Fruit fly (Drosophila melanogaster): ENCODE measurements around the gene Pyroxd1.

Pyroxd1 gene

dm6 chr2L:20091094-20091679, at the start of gene Pyroxd1, which contains the start of gene CG10747:
TSS of gene Pyroxd1 (plus strand) at chr2L:20091435.
TSS of gene CG10747 (minus strand) at chr2L:20091348.
- TF ChIP-seq insv (optimal IDR thresholded peaks at IDR 0.05): no peak
- TF ChIP-seq ttk (optimal IDR thresholded peaks at IDR 0.05): no peak
- TF ChIP-seq Sin3A (optimal IDR thresholded peaks at IDR 0.05): no peak

DNA sequence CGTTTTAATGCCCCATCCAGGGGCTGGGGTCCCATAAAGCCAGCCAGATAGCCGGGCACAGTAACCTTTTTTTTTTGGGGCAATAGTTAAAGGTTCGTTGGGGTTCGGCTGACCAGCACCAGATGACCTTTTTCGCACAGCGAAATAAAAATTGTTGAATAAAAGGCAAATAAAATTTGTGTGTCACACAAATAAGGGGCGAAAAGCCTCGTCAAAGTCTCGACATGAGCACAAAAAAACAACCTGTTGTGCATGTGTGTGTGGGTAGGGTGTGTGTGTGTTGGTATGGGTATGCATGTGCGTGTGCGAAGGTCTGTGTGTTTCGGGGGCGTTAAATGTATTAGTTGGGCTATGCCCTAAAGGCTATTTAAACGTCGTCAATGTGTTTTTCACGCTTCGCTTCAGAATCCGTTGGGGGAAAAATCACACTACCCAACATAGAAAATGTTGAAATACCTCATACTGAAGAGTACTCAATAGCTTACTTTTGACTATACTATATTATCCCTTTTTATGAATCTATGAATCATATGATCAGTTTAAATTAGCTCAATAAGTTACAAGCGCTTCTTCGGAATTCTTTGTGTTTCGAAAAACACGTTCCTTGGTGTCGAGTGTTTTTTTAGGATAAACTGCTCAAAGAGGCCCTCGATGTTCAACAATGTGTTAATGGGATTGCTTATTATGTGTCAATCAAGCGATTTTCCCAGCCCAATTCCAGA, 39.9 kb upstream of the Pyroxd1 start:
- TF ChIP-seq Sin3A (optimal IDR thresholded peaks at IDR 0.05): no peak
- no peak for TF ChIP-seq psq (optimal IDR thresholded peaks at IDR 0.05)
- TF ChIP-seq h (optimal IDR thresholded peaks at IDR 0.05): no peak
- no peak for TF ChIP-seq ttk (optimal IDR thresholded peaks at IDR 0.05)
- TF ChIP-seq Myc (optimal IDR thresholded peaks at IDR 0.05): no peak
- TF ChIP-seq insv (optimal IDR thresholded peaks at IDR 0.05): no peak

dm6 chr2L:20057391-20057790, 33.8 kb upstream of the Pyroxd1 start:
- TF ChIP-seq ttk (optimal IDR thresholded peaks at IDR 0.05) (no peak), Sin3A (optimal IDR thresholded peaks at IDR 0.05) (no peak)

dm6 chr2L:20061018-20061657, 30.1 kb upstream of the Pyroxd1 start, which contains the start of the genes barr and lok:
TSS of gene barr (minus strand) at chr2L:20061370.
TSS of gene lok (plus strand) at chr2L:20061422.
- TF ChIP-seq Sin3A (optimal IDR thresholded peaks at IDR 0.05) (no peak), insv (optimal IDR thresholded peaks at IDR 0.05) (no peak), h (optimal IDR thresholded peaks at IDR 0.05) (no peak), ttk (optimal IDR thresholded peaks at IDR 0.05) (no peak)

DNA sequence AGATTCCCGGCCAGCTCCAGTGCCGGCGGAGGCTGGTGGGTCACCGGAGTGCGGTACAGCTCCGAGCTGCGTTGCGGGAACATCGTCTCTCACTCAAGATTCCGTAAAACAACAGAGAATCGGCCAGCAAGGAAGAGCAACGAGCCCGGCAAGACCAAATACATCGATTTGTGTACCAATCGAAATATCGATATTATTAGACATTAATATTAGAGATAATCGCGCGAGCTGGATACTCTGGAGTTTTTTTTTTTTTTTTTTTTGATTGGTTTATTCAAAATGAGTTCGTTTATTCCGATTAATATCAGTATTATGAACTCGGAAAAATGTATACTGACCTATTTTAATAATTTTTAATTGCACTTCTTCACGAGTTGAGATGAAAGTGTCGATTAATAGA, 25.7 kb upstream of the Pyroxd1 start, which contains the start of gene vls:
Gene vls (minus strand): TSS at position 164 of the 400 bp plus-strand sequence.
- TF ChIP-seq psq (optimal IDR thresholded peaks at IDR 0.05): no peak
- TF ChIP-seq Sin3A (optimal IDR thresholded peaks at IDR 0.05): no peak
- no peak for TF ChIP-seq Myc (optimal IDR thresholded peaks at IDR 0.05)
- no peak for TF ChIP-seq insv (optimal IDR thresholded peaks at IDR 0.05)
- TF ChIP-seq ttk (optimal IDR thresholded peaks at IDR 0.05): no peak
- TF ChIP-seq h (optimal IDR thresholded peaks at IDR 0.05): no peak

dm6 chr2L:20066233-20066650, 25.0 kb upstream of the Pyroxd1 start, which contains the start of gene bwa:
TSS of gene bwa (plus strand) at chr2L:20066391.
- no peak for TF ChIP-seq ttk (optimal IDR thresholded peaks at IDR 0.05)
- TF ChIP-seq h (optimal IDR thresholded peaks at IDR 0.05): no peak
- TF ChIP-seq Sin3A (optimal IDR thresholded peaks at IDR 0.05): no peak
- no peak for TF ChIP-seq psq (optimal IDR thresholded peaks at IDR 0.05)
- no peak for TF ChIP-seq Myc (optimal IDR thresholded peaks at IDR 0.05)
- TF ChIP-seq insv (optimal IDR thresholded peaks at IDR 0.05): no peak

DNA sequence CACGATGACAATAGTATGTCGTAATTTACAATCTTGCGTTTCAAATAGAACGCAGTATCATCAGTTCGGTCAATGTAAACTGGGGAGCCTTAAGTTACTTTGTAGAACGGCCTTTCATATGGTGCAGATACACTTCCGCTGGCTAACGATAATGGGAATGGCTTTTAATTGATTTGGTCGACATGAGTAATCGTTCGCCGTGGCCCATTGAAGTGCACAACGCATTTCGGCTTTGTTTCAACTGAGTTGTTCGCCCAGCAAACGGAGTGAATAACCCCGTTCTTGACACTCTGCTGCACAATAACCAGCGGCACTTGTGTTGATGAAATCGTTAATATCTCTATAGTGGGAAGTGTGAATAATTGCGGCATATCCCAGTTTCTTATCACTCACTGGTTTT, 23.3 kb upstream of the Pyroxd1 start:
- TF ChIP-seq ttk (optimal IDR thresholded peaks at IDR 0.05) (no peak), h (optimal IDR thresholded peaks at IDR 0.05) (no peak), psq (optimal IDR thresholded peaks at IDR 0.05) (no peak), insv (optimal IDR thresholded peaks at IDR 0.05) (no peak), Myc (optimal IDR thresholded peaks at IDR 0.05) (no peak), Sin3A (optimal IDR thresholded peaks at IDR 0.05) (no peak)

dm6 chr2L:20069158-20070016, 21.8 kb upstream of the Pyroxd1 start:
- no peak for TF ChIP-seq ttk (optimal IDR thresholded peaks at IDR 0.05)
- no peak for TF ChIP-seq Sin3A (optimal IDR thresholded peaks at IDR 0.05)
- no peak for TF ChIP-seq Myc (optimal IDR thresholded peaks at IDR 0.05)
- TF ChIP-seq h (optimal IDR thresholded peaks at IDR 0.05): no peak
- no peak for TF ChIP-seq insv (optimal IDR thresholded peaks at IDR 0.05)
- TF ChIP-seq psq (optimal IDR thresholded peaks at IDR 0.05): no peak

DNA sequence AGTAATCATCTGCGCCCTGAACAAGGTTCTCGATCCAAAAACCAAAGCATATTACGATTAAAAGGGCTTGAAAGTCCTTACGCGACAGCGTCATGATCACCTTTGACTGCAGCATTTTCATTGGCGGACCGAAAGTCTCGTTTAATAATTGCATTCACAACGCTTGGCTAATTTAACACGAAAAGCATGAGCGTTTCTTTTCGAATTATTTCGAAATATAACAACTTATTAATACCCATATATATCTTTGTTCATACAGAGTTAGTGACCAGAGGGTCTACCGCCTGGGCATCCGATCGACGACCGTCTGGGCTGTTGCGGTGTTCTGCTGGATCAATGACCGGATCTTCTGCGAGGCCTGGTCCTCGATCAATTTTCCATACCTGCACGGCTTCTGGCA, 19.1 kb upstream of the Pyroxd1 start, which contains the start of gene CG10730:
Gene CG10730 (minus strand): TSS at position 101 of the 400 bp plus-strand sequence.
- no peak for TF ChIP-seq Sin3A (optimal IDR thresholded peaks at IDR 0.05)
- no peak for TF ChIP-seq psq (optimal IDR thresholded peaks at IDR 0.05)
- TF ChIP-seq Myc (optimal IDR thresholded peaks at IDR 0.05): no peak
- no peak for TF ChIP-seq insv (optimal IDR thresholded peaks at IDR 0.05)
- no peak for TF ChIP-seq ttk (optimal IDR thresholded peaks at IDR 0.05)
- no peak for TF ChIP-seq h (optimal IDR thresholded peaks at IDR 0.05)

- TF ChIP-seq h (optimal IDR thresholded peaks at IDR 0.05): no peak
- no peak for TF ChIP-seq Myc (optimal IDR thresholded peaks at IDR 0.05)
These were observed 16.8 kb upstream of the Pyroxd1 start for dm6 chr2L:20074388-20074787.

DNA sequence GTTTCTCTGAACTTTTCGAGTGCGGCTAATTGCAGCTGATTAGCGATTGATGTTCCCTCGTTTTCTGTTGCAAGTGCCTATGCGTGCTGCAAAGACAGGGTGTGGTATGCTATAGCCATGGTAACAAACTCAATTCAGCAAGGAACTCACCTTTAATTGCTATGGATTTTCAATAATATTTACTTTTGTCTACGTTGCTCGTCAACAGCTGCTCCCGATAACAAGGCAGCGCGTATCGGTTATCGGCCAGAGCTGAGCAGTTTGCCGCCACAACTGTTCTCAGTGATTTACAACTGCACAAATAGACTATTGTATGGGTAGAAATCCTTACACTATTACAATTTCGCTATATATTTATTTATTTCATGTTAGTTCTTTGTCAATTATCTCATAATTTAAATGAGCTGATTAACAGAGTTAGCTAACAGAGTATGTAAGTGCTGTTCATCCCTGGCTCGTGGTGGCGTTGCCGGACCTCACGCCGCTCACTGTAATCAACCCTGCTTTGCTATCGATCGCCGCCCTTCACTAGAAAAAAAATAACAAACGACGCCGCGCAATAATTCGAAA, 15.9 kb upstream of the Pyroxd1 start, which contains the start of the genes pr and neb:
Gene pr (minus strand): TSS at position 225 of the 570 bp plus-strand sequence.
Gene neb (plus strand): TSS at position 524 of the 570 bp plus-strand sequence.
- TF ChIP-seq ttk (optimal IDR thresholded peaks at IDR 0.05) (no peak), h (optimal IDR thresholded peaks at IDR 0.05) (no peak), Myc (optimal IDR thresholded peaks at IDR 0.05) (no peak), psq (optimal IDR thresholded peaks at IDR 0.05) (no peak), Sin3A (optimal IDR thresholded peaks at IDR 0.05) (no peak), insv (optimal IDR thresholded peaks at IDR 0.05) (no peak)
